Worm (Caenorhabditis elegans) whole organism, L2 larva: Measurements from ENCODE around the gene gakh-1.

Experiments used
- blmp-1 ChIP-seq: sonication (generic microtip); optimal IDR thresholded peaks from 2 replicates; lab custom pipeline; 2017; ENCODE audit warnings: missing genetic modification characterization, mild to moderate bottlenecking, missing compliant biosample characterization, antibody characterized with exemption, moderate library complexity; ENCODE audit not compliant: insufficient read depth
- elt-3 ChIP-seq: sonication (generic microtip); optimal IDR thresholded peaks from 2 replicates; lab custom pipeline; 2017; ENCODE audit warnings: missing biosample characterization, missing genetic modification characterization
- nhr-77 ChIP-seq: fragments of 150-350 bp; optimal IDR thresholded peaks from 2 replicates; lab custom pipeline; 2014; ENCODE audit warnings: missing biosample characterization, missing genetic modification characterization
- skn-1 ChIP-seq: sonication (generic microtip); optimal IDR thresholded peaks from 2 replicates; lab custom pipeline; 2017; ENCODE audit warnings: missing biosample characterization, missing genetic modification characterization
- sma-3 ChIP-seq: sonication (generic microtip); optimal IDR thresholded peaks from 2 replicates; lab custom pipeline; 2016; ENCODE audit warnings: missing genetic modification reagents, missing genetic modification characterization, missing compliant biosample characterization
- unc-55 ChIP-seq: fragments of 150-350 bp; sonication (generic microtip); optimal IDR thresholded peaks from 3 replicates; lab custom pipeline; 2014; ENCODE audit warnings: missing biosample characterization, missing genetic modification reagents, missing genetic modification characterization
- unc-62 ChIP-seq: fragments of 150-350 bp; optimal IDR thresholded peaks from 2 replicates; lab custom pipeline; 2014; ENCODE audit warnings: missing biosample characterization, missing genetic modification reagents, missing genetic modification characterization

DNA sequence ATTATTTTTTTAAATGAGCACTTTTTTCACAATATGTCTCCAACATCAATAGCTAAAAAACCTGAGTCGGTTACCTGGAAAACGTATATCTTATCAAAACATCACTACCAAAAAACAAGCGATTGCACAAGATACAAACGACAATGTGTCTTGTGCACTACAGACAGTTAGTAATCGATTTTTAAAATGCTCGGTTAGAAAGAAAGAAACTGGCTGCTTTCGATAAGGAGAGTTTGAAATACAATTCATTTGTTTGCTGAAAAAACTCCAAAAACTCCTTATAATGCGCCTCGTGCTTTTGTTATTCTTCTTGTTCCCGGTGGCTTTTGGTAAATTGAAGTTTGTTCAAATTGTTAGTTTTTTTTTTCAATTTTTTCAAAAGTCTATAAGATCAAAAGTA lies 46.9 kb downstream of the gakh-1 start, which contains the start of gene acp-5:
- no peak for TF ChIP-seq sma-3 (GFP tag; lab: Kevin White, UChicago)
- TF ChIP-seq unc-62 (GFP tag; lab: Kevin White, UChicago): no peak
- no peak for TF ChIP-seq skn-1 (tag; lab: Kevin White, UChicago)
- TF ChIP-seq elt-3 (tag; lab: Kevin White, UChicago): no peak
- TF ChIP-seq unc-55 (GFP tag; lab: Kevin White, UChicago): no peak
- TF ChIP-seq nhr-77 (tag; lab: Kevin White, UChicago): no peak
- no peak for TF ChIP-seq blmp-1 (tag; lab: Kevin White, UChicago)
